Fruit fly (Drosophila melanogaster): ENCODE measurements around the gene TM9SF4.
A peak's percentile ranks its signal among the peaks of the same experiment; 100 is the strongest.

TM9SF4 gene

DNA sequence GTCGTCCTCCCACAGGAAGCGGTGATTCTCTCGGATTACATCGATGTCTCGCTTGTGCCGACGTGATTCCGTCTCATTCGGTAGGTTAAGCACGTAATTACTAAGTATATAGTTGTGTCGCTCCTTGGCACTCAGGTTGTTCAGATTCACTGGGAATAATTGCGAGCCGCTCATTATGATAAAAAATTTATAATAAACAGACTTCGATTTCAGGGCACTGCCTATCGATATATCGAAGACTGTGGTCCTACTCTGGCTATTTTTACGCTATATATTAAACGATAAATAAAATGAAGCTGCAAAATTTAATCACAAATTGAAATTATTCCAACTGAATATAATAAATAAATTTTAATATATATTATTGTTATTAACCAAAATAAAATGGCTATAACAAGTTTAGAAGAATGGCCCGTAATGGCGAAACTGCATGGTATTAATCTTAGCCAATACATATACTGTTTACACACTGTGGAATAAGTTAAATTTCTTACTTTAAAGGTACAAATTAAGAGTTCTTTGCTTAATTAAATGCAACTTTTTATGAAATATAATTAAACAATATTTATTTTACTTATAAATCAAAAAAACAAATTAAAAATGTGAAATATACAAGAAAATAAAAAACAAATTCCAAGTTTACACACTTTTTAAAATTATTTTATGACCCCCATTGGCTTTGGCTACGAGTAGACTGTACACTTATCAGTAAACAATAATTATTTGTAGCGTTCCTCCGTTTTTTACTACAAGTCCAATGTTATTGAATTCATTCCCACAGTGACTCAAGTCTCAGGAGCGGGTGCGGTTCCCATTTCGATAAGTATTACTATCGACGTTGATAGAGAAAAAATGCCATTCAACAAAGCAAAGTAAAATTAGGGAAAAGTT lies 36.8 kb downstream of the TM9SF4 start, which contains the start of gene Eato (continued):
- no peak for TF ChIP-seq CG10147 (GFP tag; optimal IDR thresholded peaks at IDR 0.05)
- peak; percentile 47; the same call in 1 of the 3 replicates for TF ChIP-seq CG7963 (GFP tag; IDR thresholded peaks at IDR 0.05; ENCODE audit: partially characterized antibody)
- TF ChIP-seq CG16815 (GFP tag; optimal IDR thresholded peaks at IDR 0.05): no peak
- no peak for TF ChIP-seq Ravus (GFP tag; IDR thresholded peaks at IDR 0.05)
- TF ChIP-seq cwo (GFP tag; optimal IDR thresholded peaks at IDR 0.05): no peak
- peak; percentile 44; the same call in 2 of the 3 replicates for TF ChIP-seq CG6791 (GFP tag; IDR thresholded peaks at IDR 0.05; ENCODE audit: partially characterized antibody)
- no peak for TF ChIP-seq odd (GFP tag; optimal IDR thresholded peaks at IDR 0.05)
- TF ChIP-seq bowl (GFP tag; IDR thresholded peaks at IDR 0.05): no peak
- no peak for TF ChIP-seq CG2875 (GFP tag; optimal IDR thresholded peaks at IDR 0.05)
- no peak for TF ChIP-seq Blimp-1 (GFP tag; optimal IDR thresholded peaks at IDR 0.05)
- TF ChIP-seq Fer2 (tag; optimal IDR thresholded peaks at IDR 0.05): no peak
- TF ChIP-seq Xbp1 (GFP tag; optimal IDR thresholded peaks at IDR 0.05): peak; percentile 22
- TF ChIP-seq CG6175 (GFP tag; IDR thresholded peaks at IDR 0.05): no peak
- TF ChIP-seq fu2 (GFP tag; optimal IDR thresholded peaks at IDR 0.05): peak; percentile 16
- TF ChIP-seq lab (GFP tag; optimal IDR thresholded peaks at IDR 0.05): no peak
- TF ChIP-seq CG10209 (GFP tag; optimal IDR thresholded peaks at IDR 0.05): no peak
- no peak for TF ChIP-seq C15 (GFP tag; IDR thresholded peaks at IDR 0.05)
- TF ChIP-seq ken (GFP tag; IDR thresholded peaks at IDR 0.05): no peak
- TF ChIP-seq Stat92E (GFP tag; optimal IDR thresholded peaks at IDR 0.05): no peak
- no peak for TF ChIP-seq yki (optimal IDR thresholded peaks at IDR 0.05)
- no peak for TF ChIP-seq CG5180 (GFP tag; optimal IDR thresholded peaks at IDR 0.05)
- no peak for TF ChIP-seq nau (GFP tag; optimal IDR thresholded peaks at IDR 0.05)
- TF ChIP-seq H2.0 (GFP tag; IDR thresholded peaks at IDR 0.05): no peak
- TF ChIP-seq Pdp1 (GFP tag; optimal IDR thresholded peaks at IDR 0.05): no peak
- TF ChIP-seq CG11247 (GFP tag; IDR thresholded peaks at IDR 0.05): no peak
- TF ChIP-seq Dad (GFP tag; optimal IDR thresholded peaks at IDR 0.05): no peak
- TF ChIP-seq HLH3B (GFP tag; IDR thresholded peaks at IDR 0.05): no peak
- TF ChIP-seq CG10267 (tag; optimal IDR thresholded peaks at IDR 0.05): peak; percentile 9
- TF ChIP-seq YL-1 (GFP tag; optimal IDR thresholded peaks at IDR 0.05): no peak
- TF ChIP-seq Oaz (GFP tag; IDR thresholded peaks at IDR 0.05): no peak
- TF ChIP-seq bbx (GFP tag; IDR thresholded peaks at IDR 0.05; ENCODE audit: partially characterized antibody): peak; percentile 60
- no peak for TF ChIP-seq sug (tag; optimal IDR thresholded peaks at IDR 0.05)
- TF ChIP-seq gsb (GFP tag; IDR thresholded peaks at IDR 0.05): no peak
- TF ChIP-seq Gug (GFP tag; IDR thresholded peaks at IDR 0.05): peak; percentile 11; the same call in 1 of the 4 replicates
- no peak for TF ChIP-seq CG3838 (GFP tag; optimal IDR thresholded peaks at IDR 0.05)
- TF ChIP-seq slou (GFP tag; optimal IDR thresholded peaks at IDR 0.05): no peak
- no peak for TF ChIP-seq CG12219 (GFP tag; optimal IDR thresholded peaks at IDR 0.05)
- no peak for TF ChIP-seq CG7786 (GFP tag; optimal IDR thresholded peaks at IDR 0.05)
- no peak for TF ChIP-seq gcm2 (GFP tag; optimal IDR thresholded peaks at IDR 0.05)
- no peak for TF ChIP-seq H15 (GFP tag; IDR thresholded peaks at IDR 0.05)
- no peak for TF ChIP-seq luna (GFP tag; optimal IDR thresholded peaks at IDR 0.05)
- no peak for TF ChIP-seq dimm (GFP tag; IDR thresholded peaks at IDR 0.05)
- no peak for TF ChIP-seq E2f1 (GFP tag; IDR thresholded peaks at IDR 0.05)
- TF ChIP-seq CG30403 (GFP tag; optimal IDR thresholded peaks at IDR 0.05): peak; percentile 7
- TF ChIP-seq corto (GFP tag; optimal IDR thresholded peaks at IDR 0.05): no peak
- TF ChIP-seq otp (GFP tag; IDR thresholded peaks at IDR 0.05): no peak
- TF ChIP-seq CG6765 (GFP tag; optimal IDR thresholded peaks at IDR 0.05): no peak
- no peak for TF ChIP-seq CG9817 (tag; optimal IDR thresholded peaks at IDR 0.05)
- TF ChIP-seq CG17361 (GFP tag; IDR thresholded peaks at IDR 0.05): 0 out of 3 replicates have a peak, but pooled peaks have one; percentile 55
